Fruit fly (Drosophila melanogaster): Measurements from ENCODE around the gene Grip75.

Grip75 gene

dm6 chr2L:10517085-10517484 lies 34.0 kb downstream of the Grip75 start, which contains the start of the genes Fatp1 and Lrr47:
TSS of gene Fatp1 (minus strand) at chr2L:10517218.
TSS of gene Lrr47 (plus strand) at chr2L:10517335.
- TF ChIP-seq CG12605 (GFP tag; IDR thresholded peaks at IDR 0.05), result peak; percentile 9; the same call in 1 of the 2 replicates
- TF ChIP-seq CG34367 (tag; optimal IDR thresholded peaks at IDR 0.05), result no peak
- TF ChIP-seq CG8159 (tag; optimal IDR thresholded peaks at IDR 0.05), result peak; percentile 8
- no peak for TF ChIP-seq EcR (GFP tag; optimal IDR thresholded peaks at IDR 0.05)
- no peak for TF ChIP-seq CG9948 (tag; optimal IDR thresholded peaks at IDR 0.05)
- TF ChIP-seq Snoo (tag; optimal IDR thresholded peaks at IDR 0.05), result no peak
- no peak for TF ChIP-seq CG10348 (GFP tag; IDR thresholded peaks at IDR 0.05)

dm6 chr2L:10519225-10519624 lies 36.1 kb downstream of the Grip75 start:
- peak; percentile 84 for TF ChIP-seq Snoo (tag; optimal IDR thresholded peaks at IDR 0.05)
- peak; percentile 69; the same call in 1 of the 2 replicates for TF ChIP-seq CG12605 (GFP tag; IDR thresholded peaks at IDR 0.05)
- peak; percentile 80 for TF ChIP-seq CG9948 (tag; optimal IDR thresholded peaks at IDR 0.05)
- TF ChIP-seq CG17806 (tag; optimal IDR thresholded peaks at IDR 0.05), result peak; percentile 88
- TF ChIP-seq EcR (GFP tag; optimal IDR thresholded peaks at IDR 0.05), result peak; percentile 25
- peak; percentile 74 for TF ChIP-seq CG32121 (GFP tag; IDR thresholded peaks at IDR 0.05)
- peak; percentile 84 for TF ChIP-seq CG34367 (tag; optimal IDR thresholded peaks at IDR 0.05)
- TF ChIP-seq rn (GFP tag; IDR thresholded peaks at IDR 0.05), result peak; percentile 25; the same call in 1 of the 2 replicates
- peak; percentile 59; the same call in 2 of the 3 replicates for TF ChIP-seq fd96Ca (GFP tag; IDR thresholded peaks at IDR 0.05)
- TF ChIP-seq Pif1A (GFP tag; optimal IDR thresholded peaks at IDR 0.05), result peak; percentile 84
- peak; percentile 89 for TF ChIP-seq CG8159 (tag; optimal IDR thresholded peaks at IDR 0.05)
- TF ChIP-seq CG15710 (tag; optimal IDR thresholded peaks at IDR 0.05), result peak; percentile 92
- TF ChIP-seq CG10348 (GFP tag; IDR thresholded peaks at IDR 0.05), result no peak
- peak; percentile 86 for TF ChIP-seq Pif1B (GFP tag; optimal IDR thresholded peaks at IDR 0.05)
- TF ChIP-seq CG4496 (GFP tag; IDR thresholded peaks at IDR 0.05), result peak; percentile 87
- TF ChIP-seq CG13204 (GFP tag; optimal IDR thresholded peaks at IDR 0.05), result peak; percentile 38
- peak; percentile 72 for TF ChIP-seq D1 (tag; optimal IDR thresholded peaks at IDR 0.05)
- peak; percentile 78 for TF ChIP-seq CG14655 (GFP tag; optimal IDR thresholded peaks at IDR 0.05)
- TF ChIP-seq Ets98B (GFP tag; IDR thresholded peaks at IDR 0.05), result peak; percentile 83
- TF ChIP-seq CG8301 (tag; optimal IDR thresholded peaks at IDR 0.05), result peak; percentile 75
- TF ChIP-seq gl (tag; optimal IDR thresholded peaks at IDR 0.05), result peak; percentile 77

dm6 chr2L:10522174-10522893 lies 39.2 kb downstream of the Grip75 start:
- no peak for TF ChIP-seq Ets98B (GFP tag; IDR thresholded peaks at IDR 0.05)
- TF ChIP-seq fd96Ca (GFP tag; IDR thresholded peaks at IDR 0.05), result 0 out of 3 replicates have a peak, but pooled peaks have one; percentile 19
- TF ChIP-seq CG34367 (tag; optimal IDR thresholded peaks at IDR 0.05), result no peak
- peak; percentile 6 for TF ChIP-seq CG15710 (tag; optimal IDR thresholded peaks at IDR 0.05)
- TF ChIP-seq CG13204 (GFP tag; optimal IDR thresholded peaks at IDR 0.05), result no peak
- no peak for TF ChIP-seq Pif1B (GFP tag; optimal IDR thresholded peaks at IDR 0.05)
- TF ChIP-seq CG10348 (GFP tag; IDR thresholded peaks at IDR 0.05), result no peak
- no peak for TF ChIP-seq D1 (tag; optimal IDR thresholded peaks at IDR 0.05)
- no peak for TF ChIP-seq CG17806 (tag; optimal IDR thresholded peaks at IDR 0.05)
- TF ChIP-seq CG8301 (tag; optimal IDR thresholded peaks at IDR 0.05), result peak; percentile 13
- peak; percentile 41 for TF ChIP-seq CG14655 (GFP tag; optimal IDR thresholded peaks at IDR 0.05)
- TF ChIP-seq gl (tag; optimal IDR thresholded peaks at IDR 0.05), result no peak
- TF ChIP-seq CG8159 (tag; optimal IDR thresholded peaks at IDR 0.05), result peak; percentile 28
- peak; percentile 23; the same call in 1 of the 2 replicates for TF ChIP-seq CG32121 (GFP tag; IDR thresholded peaks at IDR 0.05)
- TF ChIP-seq Pif1A (GFP tag; optimal IDR thresholded peaks at IDR 0.05), result no peak
- TF ChIP-seq rn (GFP tag; IDR thresholded peaks at IDR 0.05), result no peak
- TF ChIP-seq CG12605 (GFP tag; IDR thresholded peaks at IDR 0.05), result no peak
- TF ChIP-seq CG4496 (GFP tag; IDR thresholded peaks at IDR 0.05), result 0 out of 3 replicates have a peak, but pooled peaks have one; percentile 12
- TF ChIP-seq Snoo (tag; optimal IDR thresholded peaks at IDR 0.05), result no peak
- no peak for TF ChIP-seq EcR (GFP tag; optimal IDR thresholded peaks at IDR 0.05)
- TF ChIP-seq CG9948 (tag; optimal IDR thresholded peaks at IDR 0.05), result peak; percentile 8

dm6 chr2L:10526953-10527584 lies 44.0 kb downstream of the Grip75 start, which contains the start of gene Lip4:
TSS of gene Lip4 (plus strand) at chr2L:10527572.
- TF ChIP-seq CG14655 (GFP tag; optimal IDR thresholded peaks at IDR 0.05) (peak; percentile 69), gl (tag; optimal IDR thresholded peaks at IDR 0.05) (peak; percentile 58), CG34367 (tag; optimal IDR thresholded peaks at IDR 0.05) (peak; percentile 61), CG10348 (GFP tag; IDR thresholded peaks at IDR 0.05) (no peak), CG32121 (GFP tag; IDR thresholded peaks at IDR 0.05) (peak; percentile 82; the same call in 1 of the 2 replicates), CG8159 (tag; optimal IDR thresholded peaks at IDR 0.05) (peak; percentile 78), fd96Ca (GFP tag; IDR thresholded peaks at IDR 0.05) (no peak; the same call in 2 of the 3 replicates), CG4496 (GFP tag; IDR thresholded peaks at IDR 0.05) (no peak; the same call in 1 of the 3 replicates), CG17806 (tag; optimal IDR thresholded peaks at IDR 0.05) (peak; percentile 71), Pif1A (GFP tag; optimal IDR thresholded peaks at IDR 0.05) (peak; percentile 39), CG12605 (GFP tag; IDR thresholded peaks at IDR 0.05) (no peak; the same call in 1 of the 2 replicates), CG8301 (tag; optimal IDR thresholded peaks at IDR 0.05) (peak; percentile 63), Ets98B (GFP tag; IDR thresholded peaks at IDR 0.05) (no peak; the same call in 1 of the 2 replicates), CG9948 (tag; optimal IDR thresholded peaks at IDR 0.05) (peak; percentile 69), EcR (GFP tag; optimal IDR thresholded peaks at IDR 0.05) (no peak), D1 (tag; optimal IDR thresholded peaks at IDR 0.05) (no peak), Snoo (tag; optimal IDR thresholded peaks at IDR 0.05) (peak; percentile 42), CG15710 (tag; optimal IDR thresholded peaks at IDR 0.05) (peak; percentile 75), Pif1B (GFP tag; optimal IDR thresholded peaks at IDR 0.05) (peak; percentile 50), CG13204 (GFP tag; optimal IDR thresholded peaks at IDR 0.05) (no peak), rn (GFP tag; IDR thresholded peaks at IDR 0.05) (0 out of 2 replicates have a peak, but pooled peaks have one; percentile 32)

Data from whole organism, pupa.